Comparison of ENCODE assay signal across 2 worm cellular contexts in the genomic region with DNA sequence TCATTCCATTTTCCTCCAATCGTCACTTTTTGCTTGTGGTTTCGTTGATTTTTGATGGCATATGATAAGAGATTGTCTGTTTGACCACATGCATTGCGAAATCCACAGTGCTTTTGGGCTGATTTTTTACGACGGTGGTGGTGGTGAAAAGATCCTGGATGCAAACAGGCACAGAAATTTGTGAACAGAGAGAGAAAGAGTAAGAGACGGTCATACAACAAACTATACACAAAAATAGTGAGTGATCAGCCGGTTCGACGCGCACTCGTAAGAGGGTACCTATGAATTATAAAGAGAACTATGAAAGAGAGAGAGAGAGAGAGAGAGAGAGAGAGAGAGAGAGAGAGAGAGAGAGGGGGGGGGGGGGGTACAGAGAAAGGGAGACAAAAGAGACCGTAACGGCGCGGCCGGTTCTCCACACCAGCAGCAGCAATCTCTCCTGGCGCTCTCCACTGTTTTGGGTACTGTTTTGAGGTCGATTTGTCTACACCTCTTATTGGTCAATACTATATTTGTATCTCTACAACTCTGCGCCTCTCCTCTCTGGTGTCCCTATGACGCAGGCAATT.
TF ChIP-seq lines count a peak whose summit lies in the region.

No protein-coding gene starts in this region.

TF ChIP-seq in whole organism, L2 larva, 48 proteins besides CTCF, POLR2A, EP300 and RAD21 (continued from another document):
- TF ChIP-seq ztf-1 (GFP tag; conservative IDR thresholded peaks at IDR 0.05; lab: Robert Waterston, UW) (no peak), lin-13 (GFP tag; optimal IDR thresholded peaks at IDR 0.05; lab: Kevin White, UChicago) (no peak), skn-1 (tag; optimal IDR thresholded peaks at IDR 0.05; lab: Kevin White, UChicago) (no peak), ZK546.5 (tag; optimal IDR thresholded peaks at IDR 0.05; lab: Kevin White, UChicago) (no peak), nhr-23 (tag; optimal IDR thresholded peaks at IDR 0.05; lab: Kevin White, UChicago) (no peak), zag-1 (tag; optimal IDR thresholded peaks at IDR 0.05; lab: Kevin White, UChicago) (no peak), elt-3 (tag; optimal IDR thresholded peaks at IDR 0.05; lab: Kevin White, UChicago) (no peak), lin-11 (tag; optimal IDR thresholded peaks at IDR 0.05; lab: Kevin White, UChicago) (no peak), ztf-4 (tag; optimal IDR thresholded peaks at IDR 0.05; lab: Kevin White, UChicago) (no peak), F13H6.1 (tag; optimal IDR thresholded peaks at IDR 0.05; lab: Kevin White, UChicago) (peak; percentile 86), ceh-82 (tag; optimal IDR thresholded peaks at IDR 0.05; lab: Kevin White, UChicago) (no peak), blmp-1 (tag; optimal IDR thresholded peaks at IDR 0.05; lab: Kevin White, UChicago; ENCODE audit: insufficient read depth) (peak; percentile 81), fos-1 (tag; optimal IDR thresholded peaks at IDR 0.05; lab: Kevin White, UChicago) (peak; percentile 44), lsy-2 (tag; optimal IDR thresholded peaks at IDR 0.05; lab: Kevin White, UChicago) (peak in 1 of 2 experiments; percentile 45), mbf-1 (tag; optimal IDR thresholded peaks at IDR 0.05; lab: Kevin White, UChicago) (no peak), sem-4 (tag; optimal IDR thresholded peaks at IDR 0.05; lab: Kevin White, UChicago) (no peak), unc-62 (GFP tag; optimal IDR thresholded peaks at IDR 0.05; lab: Kevin White, UChicago) (no peak), mdl-1 (tag; optimal IDR thresholded peaks at IDR 0.05; lab: Kevin White, UChicago) (no peak), nhr-129 (tag; optimal IDR thresholded peaks at IDR 0.05; lab: Kevin White, UChicago) (peak; percentile 49), unc-39 (tag; optimal IDR thresholded peaks at IDR 0.05; lab: Kevin White, UChicago) (no peak), C34F6.9 (tag; optimal IDR thresholded peaks at IDR 0.05; lab: Kevin White, UChicago) (no peak), unc-55 (GFP tag; optimal IDR thresholded peaks at IDR 0.05; lab: Kevin White, UChicago) (no peak), sma-3 (GFP tag; optimal IDR thresholded peaks at IDR 0.05; lab: Kevin White, UChicago) (peak; percentile 55), nhr-77 (tag; optimal IDR thresholded peaks at IDR 0.05; lab: Kevin White, UChicago) (no peak), nhr-11 (tag; optimal IDR thresholded peaks at IDR 0.05; lab: Kevin White, UChicago) (no peak), peb-1 (tag; optimal IDR thresholded peaks at IDR 0.05; lab: Kevin White, UChicago) (no peak), mab-5 (tag; optimal IDR thresholded peaks at IDR 0.05; lab: Kevin White, UChicago) (no peak)

TF ChIP-seq in whole organism, L4 larva, 104 proteins besides CTCF, POLR2A, EP300 and RAD21 (continued from another document):
- TF ChIP-seq dve-1 (tag; optimal IDR thresholded peaks at IDR 0.05; lab: Kevin White, UChicago; ENCODE audit: insufficient read depth) (peak; percentile 66), gei-8 (GFP tag; optimal IDR thresholded peaks at IDR 0.05; lab: Kevin White, UChicago) (peak; percentile 64), ZK337.2 (GFP tag; IDR thresholded peaks at IDR 0.05; lab: Robert Waterston, UW) (no peak), ceh-62 (tag; optimal IDR thresholded peaks at IDR 0.05; lab: Kevin White, UChicago) (no peak), lin-13 (GFP tag; optimal IDR thresholded peaks at IDR 0.05; lab: Kevin White, UChicago) (peak; percentile 11), nhr-11 (tag; optimal IDR thresholded peaks at IDR 0.05; lab: Kevin White, UChicago) (no peak), mxl-3 (GFP tag; optimal IDR thresholded peaks at IDR 0.05; lab: Kevin White, UChicago) (peak; percentile 61), jun-1 (tag; optimal IDR thresholded peaks at IDR 0.05; lab: Kevin White, UChicago) (no peak), dmd-9 (GFP tag; IDR thresholded peaks at IDR 0.05; lab: Robert Waterston, UW) (no peak), nhr-77 (tag; optimal IDR thresholded peaks at IDR 0.05; lab: Kevin White, UChicago) (peak; percentile 39), T20F7.1 (GFP tag; optimal IDR thresholded peaks at IDR 0.05; lab: Kevin White, UChicago) (no peak), ztf-11 (tag; optimal IDR thresholded peaks at IDR 0.05; lab: Kevin White, UChicago) (no peak), egl-43 (GFP tag; IDR thresholded peaks at IDR 0.05; lab: Robert Waterston, UW) (no peak; the same call in 1 of the 2 replicates), ceh-28 (tag; optimal IDR thresholded peaks at IDR 0.05; lab: Kevin White, UChicago) (no peak), hlh-11 (tag; optimal IDR thresholded peaks at IDR 0.05; lab: Kevin White, UChicago) (peak; percentile 94), nhr-102 (tag; optimal IDR thresholded peaks at IDR 0.05; lab: Kevin White, UChicago) (peak; percentile 82), hlh-30 (tag; optimal IDR thresholded peaks at IDR 0.05; lab: Kevin White, UChicago; ENCODE audit: insufficient read depth) (peak; percentile 65), nhr-111 (GFP tag; optimal IDR thresholded peaks at IDR 0.05; lab: Kevin White, UChicago) (no peak), unc-130 (GFP tag; optimal IDR thresholded peaks at IDR 0.05; lab: Kevin White, UChicago) (no peak), mep-1 (tag; optimal IDR thresholded peaks at IDR 0.05; lab: Kevin White, UChicago) (peak; percentile 69), ztf-7 (tag; optimal IDR thresholded peaks at IDR 0.05; lab: Kevin White, UChicago) (no peak), saeg-2 (GFP tag; IDR thresholded peaks at IDR 0.05; lab: Robert Waterston, UW) (no peak), madf-9 (GFP tag; conservative IDR thresholded peaks at IDR 0.05; lab: Robert Waterston, UW) (no peak), F49E8.2 (tag; optimal IDR thresholded peaks at IDR 0.05; lab: Kevin White, UChicago; ENCODE audit: borderline replicate concordance) (no peak), zip-2 (tag; optimal IDR thresholded peaks at IDR 0.05; lab: Kevin White, UChicago) (peak; percentile 12), nhr-48 (tag; optimal IDR thresholded peaks at IDR 0.05; lab: Kevin White, UChicago) (peak; percentile 96), rbr-2 (tag; optimal IDR thresholded peaks at IDR 0.05; lab: Kevin White, UChicago) (peak; percentile 42), nhr-10 (tag; optimal IDR thresholded peaks at IDR 0.05; lab: Kevin White, UChicago) (no peak), Y5F2A.4 (GFP tag; optimal IDR thresholded peaks at IDR 0.05; lab: Kevin White, UChicago) (no peak), fos-1 (tag; optimal IDR thresholded peaks at IDR 0.05; lab: Kevin White, UChicago) (no peak), dpl-1 (GFP tag; optimal IDR thresholded peaks at IDR 0.05; lab: Kevin White, UChicago) (no peak), F10B5.3 (tag; optimal IDR thresholded peaks at IDR 0.05; lab: Kevin White, UChicago) (peak; percentile 55), sdz-12 (GFP tag; optimal IDR thresholded peaks at IDR 0.05; lab: Kevin White, UChicago) (no peak), nhr-76 (tag; optimal IDR thresholded peaks at IDR 0.05; lab: Kevin White, UChicago) (no peak), nhr-25 (tag; optimal IDR thresholded peaks at IDR 0.05; lab: Kevin White, UChicago; ENCODE audit: borderline replicate concordance, insufficient read depth) (peak; percentile 70), pha-4 (GFP tag; IDR thresholded peaks at IDR 0.05; lab: Robert Waterston, UW) (peak; percentile 91; the same call in 1 of the 2 replicates), pha-4 (tag; optimal IDR thresholded peaks at IDR 0.05; lab: Kevin White, UChicago) (peak; percentile 43), ceh-20 (GFP tag; IDR thresholded peaks at IDR 0.05; lab: Robert Waterston, UW) (0 out of 2 replicates have a peak, but pooled peaks have one; percentile 33), daf-16 (GFP tag; optimal IDR thresholded peaks at IDR 0.05; lab: Kevin White, UChicago) (no peak), daf-16 (tag; optimal IDR thresholded peaks at IDR 0.05; lab: Kevin White, UChicago) (peak; percentile 54), spr-3 (GFP tag; optimal IDR thresholded peaks at IDR 0.05; lab: Kevin White, UChicago) (peak; percentile 26), ctbp-1 (GFP tag; IDR thresholded peaks at IDR 0.05; lab: Robert Waterston, UW) (no peak), lin-38 (GFP tag; IDR thresholded peaks at IDR 0.05; lab: Robert Waterston, UW) (no peak), daf-12 (tag; optimal IDR thresholded peaks at IDR 0.05; lab: Kevin White, UChicago) (no peak), egl-27 (tag; optimal IDR thresholded peaks at IDR 0.05; lab: Kevin White, UChicago) (no peak), spr-1 (tag; optimal IDR thresholded peaks at IDR 0.05; lab: Kevin White, UChicago) (peak; percentile 52), php-3 (GFP tag; IDR thresholded peaks at IDR 0.05; lab: Robert Waterston, UW) (peak; percentile 63; the same call in 1 of the 2 replicates), ceh-82 (tag; optimal IDR thresholded peaks at IDR 0.05; lab: Kevin White, UChicago) (no peak), hmg-1.1 (GFP tag; IDR thresholded peaks at IDR 0.05; lab: Robert Waterston, UW) (peak; percentile 50; the same call in 1 of the 2 replicates), unc-39 (tag; optimal IDR thresholded peaks at IDR 0.05; lab: Kevin White, UChicago) (no peak), cey-2 (tag; optimal IDR thresholded peaks at IDR 0.05; lab: Kevin White, UChicago; ENCODE audit: borderline replicate concordance, insufficient read depth) (no peak), fkh-10 (GFP tag; optimal IDR thresholded peaks at IDR 0.05; lab: Kevin White, UChicago) (no peak), dmd-6 (GFP tag; IDR thresholded peaks at IDR 0.05; lab: Robert Waterston, UW) (peak; percentile 52), zfp-3 (GFP tag; conservative IDR thresholded peaks at IDR 0.05; lab: Robert Waterston, UW) (no peak), tra-1 (GFP tag; IDR thresholded peaks at IDR 0.05; lab: Robert Waterston, UW) (no peak), set-16 (GFP tag; IDR thresholded peaks at IDR 0.05; lab: Robert Waterston, UW) (peak; percentile 98), madf-5 (GFP tag; IDR thresholded peaks at IDR 0.05; lab: Robert Waterston, UW) (0 out of 4 replicates have a peak, but pooled peaks of 1 of the 2 experiments have one; percentile 5), ces-1 (GFP tag; optimal IDR thresholded peaks at IDR 0.05; lab: Kevin White, UChicago) (no peak), ZK546.5 (tag; optimal IDR thresholded peaks at IDR 0.05; lab: Kevin White, UChicago) (no peak), F37D6.2 (tag; optimal IDR thresholded peaks at IDR 0.05; lab: Kevin White, UChicago) (no peak), zfp-2 (tag; optimal IDR thresholded peaks at IDR 0.05; lab: Kevin White, UChicago) (no peak), arid-1 (GFP tag; conservative IDR thresholded peaks at IDR 0.05; lab: Robert Waterston, UW) (no peak), attf-4 (tag; optimal IDR thresholded peaks at IDR 0.05; lab: Kevin White, UChicago) (no peak), nhr-42 (GFP tag; IDR thresholded peaks at IDR 0.05; lab: Robert Waterston, UW) (0 out of 2 replicates have a peak, but pooled peaks have one; percentile 15), Y48G9A.11 (GFP tag; IDR thresholded peaks at IDR 0.05; lab: Robert Waterston, UW) (no peak), duxl-1 (tag; optimal IDR thresholded peaks at IDR 0.05; lab: Kevin White, UChicago; ENCODE audit: poor library complexity) (peak; percentile 42), daf-19 (GFP tag; conservative IDR thresholded peaks at IDR 0.05; lab: Robert Waterston, UW) (no peak), Y75B8A.6 (GFP tag; IDR thresholded peaks at IDR 0.05; lab: Robert Waterston, UW) (no peak), lsy-2 (tag; optimal IDR thresholded peaks at IDR 0.05; lab: Kevin White, UChicago) (peak; percentile 25 to 38), vab-7 (GFP tag; IDR thresholded peaks at IDR 0.05; lab: Robert Waterston, UW) (no peak), ceh-32 (tag; optimal IDR thresholded peaks at IDR 0.05; lab: Kevin White, UChicago; ENCODE audit: poor library complexity) (no peak), lin-29 (GFP tag; IDR thresholded peaks at IDR 0.05; lab: Robert Waterston, UW) (no peak), ama-1 (optimal IDR thresholded peaks at IDR 0.05; lab: Kevin White, UChicago) (no peak), lin-39 (tag; optimal IDR thresholded peaks at IDR 0.05; lab: Kevin White, UChicago) (no peak), skn-1 (tag; optimal IDR thresholded peaks at IDR 0.05; lab: Kevin White, UChicago) (no peak), zip-11 (GFP tag; IDR thresholded peaks at IDR 0.05; lab: Robert Waterston, UW) (no peak), lim-7 (GFP tag; IDR thresholded peaks at IDR 0.05; lab: Robert Waterston, UW) (no peak), mdt-29 (GFP tag; IDR thresholded peaks at IDR 0.05; lab: Robert Waterston, UW) (no peak), F26F4.8 (GFP tag; conservative IDR thresholded peaks at IDR 0.05; lab: Robert Waterston, UW) (no peak), nhr-28 (tag; optimal IDR thresholded peaks at IDR 0.05; lab: Kevin White, UChicago) (peak; percentile 66), mdl-1 (tag; optimal IDR thresholded peaks at IDR 0.05; lab: Kevin White, UChicago) (peak in 1 of 2 experiments; percentile 41), pqm-1 (tag; optimal IDR thresholded peaks at IDR 0.05; lab: Kevin White, UChicago) (peak; percentile 67), mes-2 (tag; optimal IDR thresholded peaks at IDR 0.05; lab: Kevin White, UChicago; ENCODE audit: poor library complexity, severe bottlenecking) (peak; percentile 41), dmd-8 (GFP tag; IDR thresholded peaks at IDR 0.05; lab: Robert Waterston, UW) (no peak)
